Worm (Caenorhabditis elegans) whole organism, L4 larva: ENCODE measurements around the gene C14H10.2.

Experiments used
- D1046.2 ChIP-seq: fragments of 200-800 bp; sonication (Bioruptor generic); IDR thresholded peaks from 2 replicates; pipeline ENCODE4 v1.3.6; 2022; ENCODE audit warnings: missing genetic modification characterization, missing compliant biosample characterization
- F37D6.2 ChIP-seq: sonication (generic microtip); optimal IDR thresholded peaks from 2 replicates; lab custom pipeline; 2016; ENCODE audit warnings: mild to moderate bottlenecking, missing genetic modification characterization, missing compliant biosample characterization
- F49E8.2 ChIP-seq: sonication (generic microtip); optimal IDR thresholded peaks from 2 replicates; lab custom pipeline; 2016; ENCODE audit warnings: missing compliant biosample characterization, mild to moderate bottlenecking, missing genetic modification characterization, borderline replicate concordance
- T20F7.1 ChIP-seq: fragments of 200-800 bp; sonication (Bioruptor generic); optimal IDR thresholded peaks from 2 replicates; lab custom pipeline; 2018; ENCODE audit warnings: mild to moderate bottlenecking, missing genetic modification characterization, missing compliant biosample characterization
- Y5F2A.4 ChIP-seq: fragments of 200-800 bp; sonication (Bioruptor generic); optimal IDR thresholded peaks from 2 replicates; lab custom pipeline; 2018; ENCODE audit warnings: mild to moderate bottlenecking, missing genetic modification characterization, missing compliant biosample characterization
- Y75B8A.6 ChIP-seq: fragments of 200-800 bp; sonication (Bioruptor generic); IDR thresholded peaks from 2 replicates; pipeline ENCODE4 v1.3.6; 2022; ENCODE audit warnings: missing genetic modification reagents, missing genetic modification characterization, missing compliant biosample characterization
- ZK546.5 ChIP-seq, 2 experiments: sonication (generic microtip); optimal IDR thresholded peaks; 2 replicates each; lab custom pipeline; 2017; ENCODE audit warnings: missing biosample characterization in 2 of 2, missing genetic modification characterization in 2 of 2
- aha-1 ChIP-seq: fragments of 150-350 bp; peaks from one replicate; lab custom pipeline; 2014; ENCODE audit warnings: missing biosample characterization, missing genetic modification characterization
- arid-1 ChIP-seq: fragments of 200-800 bp; sonication (Bioruptor generic); conservative IDR thresholded peaks from 2 replicates; pipeline ENCODE4 v1.3.6; 2022; ENCODE audit warnings: missing genetic modification reagents, missing genetic modification characterization, missing compliant biosample characterization
- ceh-44 ChIP-seq: fragments of 200-800 bp; sonication (Bioruptor generic); IDR thresholded peaks from 2 replicates; pipeline ENCODE4 v1.3.6; 2022; ENCODE audit warnings: missing genetic modification reagents, missing genetic modification characterization, missing compliant biosample characterization
- ces-1 ChIP-seq: fragments of 150-350 bp; sonication (generic microtip); optimal IDR thresholded peaks from 4 replicates; lab custom pipeline; 2014; ENCODE audit warnings: missing biosample characterization, missing genetic modification reagents, missing genetic modification characterization
- daf-8 ChIP-seq: fragments of 200-800 bp; sonication (Bioruptor generic); IDR thresholded peaks from 2 replicates; pipeline ENCODE4 v1.3.6; 2022; ENCODE audit warnings: missing genetic modification characterization, missing compliant biosample characterization
- dpl-1 ChIP-seq: fragments of 150-350 bp; optimal IDR thresholded peaks from 2 replicates; lab custom pipeline; 2014; ENCODE audit warnings: missing biosample characterization, missing genetic modification reagents, missing genetic modification characterization
- duxl-1 ChIP-seq: sonication (generic microtip); optimal IDR thresholded peaks from 2 replicates; lab custom pipeline; 2016; ENCODE audit warnings: mild to moderate bottlenecking, missing genetic modification characterization, moderate library complexity, missing compliant biosample characterization; ENCODE audit not compliant: poor library complexity
- egl-27 ChIP-seq: sonication (generic microtip); optimal IDR thresholded peaks from 3 replicates; lab custom pipeline; 2017; ENCODE audit warnings: missing biosample characterization, missing genetic modification reagents, missing genetic modification characterization
- egl-43 ChIP-seq: fragments of 200-800 bp; sonication (Bioruptor generic); IDR thresholded peaks from 2 replicates; pipeline ENCODE4 v1.3.6; 2022; ENCODE audit warnings: missing genetic modification reagents, missing genetic modification characterization, missing compliant biosample characterization
- fkh-10 ChIP-seq: fragments of 150-350 bp; optimal IDR thresholded peaks from 2 replicates; lab custom pipeline; 2014; ENCODE audit warnings: missing biosample characterization, missing genetic modification reagents, missing genetic modification characterization
- gei-8 ChIP-seq: fragments of 200-800 bp; sonication (Bioruptor generic); optimal IDR thresholded peaks from 2 replicates; lab custom pipeline; 2018; ENCODE audit warnings: mild to moderate bottlenecking, missing genetic modification characterization, missing compliant biosample characterization
- hif-1 ChIP-seq, 2 experiments: sonication (generic microtip); optimal IDR thresholded peaks; 2 replicates each; lab custom pipeline; 2016 to 2017; ENCODE audit warnings: missing compliant biosample characterization in 2 of 2, missing genetic modification characterization in 2 of 2, missing genetic modification reagents in 2 of 2, missing genotype in 2 of 2, mild to moderate bottlenecking in 1 of 2
- hlh-30 ChIP-seq: sonication (generic microtip); optimal IDR thresholded peaks from 2 replicates; lab custom pipeline; 2017; ENCODE audit warnings: antibody characterized with exemption, mild to moderate bottlenecking, missing genetic modification characterization, missing compliant biosample characterization; ENCODE audit not compliant: insufficient read depth
- jun-1 ChIP-seq: fragments of 150-350 bp; optimal IDR thresholded peaks from 2 replicates; lab custom pipeline; 2014; ENCODE audit warnings: missing biosample characterization, missing genetic modification reagents, missing genetic modification characterization
- lin-39 ChIP-seq: fragments of 150-350 bp; optimal IDR thresholded peaks from 2 replicates; lab custom pipeline; 2014; ENCODE audit warnings: missing biosample characterization, missing genetic modification reagents, missing genetic modification characterization
- mdl-1 ChIP-seq, 2 experiments: fragments of 150-350 bp in 1 of 2; sonication (generic microtip) in 1 of 2; optimal IDR thresholded peaks; 2 replicates each; lab custom pipeline; 2014 to 2017; ENCODE audit warnings: missing biosample characterization in 2 of 2, missing genetic modification characterization in 2 of 2
- mdt-29 ChIP-seq: fragments of 200-800 bp; sonication (Bioruptor generic); IDR thresholded peaks from 2 replicates; pipeline ENCODE4 v1.3.6; 2022; ENCODE audit warnings: missing genetic modification reagents, missing genetic modification characterization, missing compliant biosample characterization
- mxl-2 ChIP-seq: fragments of 200-800 bp; sonication (Bioruptor generic); conservative IDR thresholded peaks from 2 replicates; pipeline ENCODE4 v1.3.6; 2022; ENCODE audit warnings: missing genetic modification reagents, missing genetic modification characterization, missing compliant biosample characterization
- nhr-102 ChIP-seq: sonication (generic microtip); optimal IDR thresholded peaks from 2 replicates; lab custom pipeline; 2016; ENCODE audit warnings: mild to moderate bottlenecking, missing genetic modification characterization, moderate library complexity, missing compliant biosample characterization
- nhr-11 ChIP-seq: fragments of 150-350 bp; optimal IDR thresholded peaks from 2 replicates; lab custom pipeline; 2014; ENCODE audit warnings: missing biosample characterization, missing genetic modification characterization
- nhr-25 ChIP-seq: sonication (generic microtip); optimal IDR thresholded peaks from 2 replicates; lab custom pipeline; 2017; ENCODE audit warnings: missing genetic modification characterization, mild to moderate bottlenecking, missing compliant biosample characterization, antibody characterized with exemption, moderate library complexity, borderline replicate concordance; ENCODE audit not compliant: insufficient read depth
- nhr-41 ChIP-seq: fragments of 200-800 bp; sonication (Bioruptor generic); IDR thresholded peaks from 2 replicates; pipeline ENCODE4 v1.3.6; 2022; ENCODE audit warnings: missing genetic modification reagents, missing genetic modification characterization, missing compliant biosample characterization
- nhr-42 ChIP-seq: fragments of 200-800 bp; sonication (Bioruptor generic); IDR thresholded peaks from 2 replicates; pipeline ENCODE4 v1.3.6; 2022; ENCODE audit warnings: missing genetic modification characterization, missing compliant biosample characterization
- nhr-6 ChIP-seq: fragments of 150-350 bp; optimal IDR thresholded peaks from 2 replicates; lab custom pipeline; 2014; ENCODE audit warnings: missing biosample characterization, missing genetic modification characterization
- nhr-77 ChIP-seq: fragments of 150-350 bp; optimal IDR thresholded peaks from 2 replicates; lab custom pipeline; 2014; ENCODE audit warnings: missing biosample characterization, missing genetic modification characterization
- php-3 ChIP-seq: fragments of 200-800 bp; sonication (Bioruptor generic); IDR thresholded peaks from 2 replicates; pipeline ENCODE4 v1.3.6; 2022; ENCODE audit warnings: missing genetic modification reagents, missing genetic modification characterization, missing compliant biosample characterization
- set-16 ChIP-seq: fragments of 200-800 bp; sonication (Bioruptor generic); IDR thresholded peaks from 2 replicates; pipeline ENCODE4 v1.3.6; 2022; ENCODE audit warnings: missing genetic modification reagents, missing genetic modification characterization, missing compliant biosample characterization
- snpc-4 ChIP-seq: fragments of 150-350 bp; optimal IDR thresholded peaks from 2 replicates; lab custom pipeline; 2014; ENCODE audit warnings: missing biosample characterization, missing genetic modification characterization
- spr-1 ChIP-seq: sonication (generic microtip); optimal IDR thresholded peaks from 2 replicates; lab custom pipeline; 2016; ENCODE audit warnings: mild to moderate bottlenecking, missing genetic modification characterization, missing compliant biosample characterization
- spr-3 ChIP-seq: fragments of 200-800 bp; sonication (Bioruptor generic); optimal IDR thresholded peaks from 2 replicates; lab custom pipeline; 2018; ENCODE audit warnings: mild to moderate bottlenecking, missing genetic modification characterization, missing compliant biosample characterization
- tag-97 ChIP-seq: fragments of 200-800 bp; sonication (Bioruptor generic); IDR thresholded peaks from 2 replicates; pipeline ENCODE4 v1.3.6; 2022; ENCODE audit warnings: missing genetic modification characterization, missing compliant biosample characterization
- unc-130 ChIP-seq: sonication (generic microtip); optimal IDR thresholded peaks from 2 replicates; lab custom pipeline; 2016; ENCODE audit warnings: missing genetic modification reagents, missing genetic modification characterization, missing compliant biosample characterization
- unc-39 ChIP-seq: sonication (generic microtip); optimal IDR thresholded peaks from 2 replicates; lab custom pipeline; 2017; ENCODE audit warnings: missing biosample characterization, missing genetic modification characterization
- unc-62 ChIP-seq, 3 experiments: fragments of 150-350 bp in 1 of 3; sonication (generic microtip); optimal IDR thresholded peaks in 2 of 3; peaks in 1 of 3; 1 replicate in 1 of 3; 2 replicates in 2 of 3; lab custom pipeline; 2014 to 2017; ENCODE audit warnings: missing biosample characterization in 3 of 3, missing genetic modification characterization in 3 of 3, missing genetic modification reagents in 3 of 3, missing genotype in 1 of 3
- zag-1 ChIP-seq: fragments of 150-350 bp; optimal IDR thresholded peaks from 2 replicates; lab custom pipeline; 2014; ENCODE audit warnings: missing biosample characterization, missing genetic modification characterization
- zfp-2 ChIP-seq: sonication (generic microtip); optimal IDR thresholded peaks from 2 replicates; lab custom pipeline; 2016; ENCODE audit warnings: mild to moderate bottlenecking, missing genetic modification characterization, missing compliant biosample characterization
- zip-11 ChIP-seq: fragments of 200-800 bp; sonication (Bioruptor generic); IDR thresholded peaks from 2 replicates; pipeline ENCODE4 v1.3.6; 2022; ENCODE audit warnings: missing genetic modification characterization, missing compliant biosample characterization
- zip-2 ChIP-seq: fragments of 150-350 bp; optimal IDR thresholded peaks from 2 replicates; lab custom pipeline; 2014; ENCODE audit warnings: missing biosample characterization, missing genetic modification characterization

Gene C14H10.2

DNA sequence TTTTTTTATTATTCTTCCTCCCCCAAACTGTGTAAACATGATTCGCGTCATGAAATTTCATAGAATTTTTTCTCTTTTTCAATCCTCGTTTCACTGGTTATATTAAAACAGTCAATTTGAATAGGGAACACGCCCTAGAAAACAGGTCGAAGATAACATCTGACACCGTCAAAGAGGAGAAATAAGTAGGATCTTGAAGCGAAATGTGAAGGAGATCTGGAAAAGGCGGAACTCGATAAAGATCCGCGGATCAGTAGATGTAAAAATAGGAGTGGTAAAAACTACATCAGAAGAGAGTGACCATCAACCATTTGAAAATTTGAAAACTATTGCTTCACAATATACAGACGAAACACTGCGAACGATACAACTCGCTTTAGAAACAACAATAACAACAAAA is 25.5 kb downstream of the C14H10.2 start:
- TF ChIP-seq lin-39 (tag; lab: Kevin White, UChicago) (no peak), hlh-30 (tag; lab: Kevin White, UChicago) (no peak), mxl-2 (no peak)
- TF ChIP-seq, all 104 proteins: peak for 0

DNA sequence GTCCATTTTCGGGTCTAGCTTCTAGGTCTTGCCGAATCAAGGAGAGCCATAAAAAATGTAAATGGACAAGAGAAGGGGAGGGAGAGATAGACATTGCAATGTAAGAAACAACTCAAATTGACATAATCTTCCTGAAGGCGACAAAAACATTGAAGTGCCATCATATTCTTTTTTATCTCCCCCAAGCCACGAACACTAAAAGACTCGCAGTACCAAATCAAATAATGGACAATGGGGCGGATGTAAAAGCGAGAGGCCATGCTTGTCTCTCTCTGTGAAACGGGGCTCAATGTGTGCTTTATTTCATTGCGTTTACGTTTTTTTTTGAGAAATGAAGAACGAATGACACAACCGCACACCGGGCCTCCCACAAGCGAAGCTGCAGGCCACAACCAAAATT is 26.8 kb downstream of the C14H10.2 start:
- TF ChIP-seq fkh-10 (GFP tag; lab: Kevin White, UChicago) = peak; percentile 68
- TF ChIP-seq unc-62 (GFP tag; optimal IDR thresholded peaks at IDR 0.05 in 1 of 2; lab: Kevin White, UChicago) = no peak
- no peak for TF ChIP-seq unc-62 (tag; optimal IDR thresholded peaks at IDR 0.05; lab: Kevin White, UChicago)
- TF ChIP-seq nhr-102 = no peak

DNA sequence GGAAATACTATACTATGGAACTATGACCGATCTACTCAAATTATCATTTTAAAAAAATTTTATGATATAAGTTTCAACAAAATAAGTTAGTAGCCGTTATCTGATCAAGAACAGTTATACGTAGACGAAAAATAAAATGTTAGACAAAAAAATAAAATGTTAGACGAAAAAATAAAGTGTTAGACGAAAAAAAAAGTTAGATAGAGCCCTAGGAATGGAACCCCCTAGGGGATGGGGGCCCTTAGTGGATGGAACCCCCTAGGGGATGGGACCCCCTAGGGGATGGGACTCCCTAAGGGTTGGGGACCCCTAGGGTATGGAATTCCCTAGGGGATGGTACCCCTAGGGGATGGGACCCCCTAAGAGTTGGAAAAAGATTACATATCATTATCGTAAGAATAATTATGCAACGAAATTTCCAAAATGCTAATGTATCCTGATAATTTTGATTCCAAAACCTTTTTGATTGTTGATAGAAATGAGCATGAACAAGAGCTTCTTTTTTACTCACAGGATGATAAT is 33.4 kb downstream of the C14H10.2 start:
- TF ChIP-seq Y5F2A.4 (GFP tag; lab: Kevin White, UChicago) = no peak
- TF ChIP-seq unc-130 = no peak
- no peak for TF ChIP-seq nhr-11 (tag; lab: Kevin White, UChicago)
- TF ChIP-seq snpc-4 (tag; lab: Kevin White, UChicago) = no peak
- TF ChIP-seq ceh-44 = no peak
- no peak for TF ChIP-seq mdt-29 (GFP tag; lab: Robert Waterston, UW)
- peak; percentile 22; the same call in 1 of the 2 replicates for TF ChIP-seq egl-43 (GFP tag; lab: Robert Waterston, UW)
- TF ChIP-seq daf-8 = no peak
- peak; percentile 70; the same call in 1 of the 2 replicates for TF ChIP-seq tag-97
- no peak for TF ChIP-seq spr-3 (GFP tag; lab: Kevin White, UChicago)
- peak; percentile 41 for TF ChIP-seq set-16
- no peak for TF ChIP-seq D1046.2 (GFP tag; lab: Robert Waterston, UW)
- no peak for TF ChIP-seq nhr-41 (GFP tag; lab: Robert Waterston, UW)

DNA sequence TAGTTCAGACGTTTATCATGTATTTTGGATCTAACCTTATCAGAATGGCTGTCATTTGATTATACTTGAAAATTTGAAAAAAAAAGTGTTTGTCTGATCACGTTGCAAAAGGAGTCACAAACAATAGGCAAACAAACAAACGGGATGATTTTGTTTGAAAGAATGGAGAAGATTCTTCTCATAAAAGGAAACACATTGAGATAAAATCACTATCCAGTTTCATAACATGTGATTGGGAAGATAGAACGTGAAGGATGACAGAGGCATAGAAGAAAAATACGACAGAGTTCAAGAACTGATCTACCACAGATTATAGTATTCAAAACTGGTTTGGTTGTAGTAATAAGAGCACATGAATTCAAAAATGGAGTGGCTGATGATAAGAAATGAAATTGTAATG is 33.9 kb downstream of the C14H10.2 start, which contains the start of gene F44A6.5:
F44A6.5 (minus strand) TSS at position 151 of the 400 bp plus-strand sequence.
- TF ChIP-seq F49E8.2 (tag; lab: Kevin White, UChicago) (no peak), egl-43 (GFP tag; lab: Robert Waterston, UW) (no peak), unc-39 (tag; lab: Kevin White, UChicago) (no peak), nhr-77 (tag; lab: Kevin White, UChicago) (no peak), spr-1 (tag; lab: Kevin White, UChicago) (peak; percentile 47), gei-8 (GFP tag; lab: Kevin White, UChicago) (no peak), nhr-25 (tag; lab: Kevin White, UChicago) (no peak), ces-1 (GFP tag; lab: Kevin White, UChicago) (no peak), nhr-42 (GFP tag; lab: Robert Waterston, UW) (0 out of 2 replicates have a peak, but pooled peaks have one; percentile 1), zag-1 (tag; lab: Kevin White, UChicago) (no peak), hlh-30 (tag; lab: Kevin White, UChicago) (peak; percentile 91), mdt-29 (GFP tag; lab: Robert Waterston, UW) (0 out of 2 replicates have a peak, but pooled peaks have one; percentile 33), nhr-102 (peak; percentile 57), duxl-1 (tag; lab: Kevin White, UChicago) (no peak), F37D6.2 (tag; lab: Kevin White, UChicago) (no peak), snpc-4 (tag; lab: Kevin White, UChicago) (no peak), zip-2 (tag; lab: Kevin White, UChicago) (no peak), zfp-2 (tag; lab: Kevin White, UChicago) (no peak), Y75B8A.6 (GFP tag; lab: Robert Waterston, UW) (no peak), dpl-1 (GFP tag; lab: Kevin White, UChicago) (no peak), unc-130 (no peak), php-3 (0 out of 2 replicates have a peak, but pooled peaks have one; percentile 9), hif-1 (tag; optimal IDR thresholded peaks at IDR 0.05; lab: Kevin White, UChicago) (peak in 1 of 2 experiments; percentile 71), zip-11 (no peak), egl-27 (no peak), nhr-6 (tag; lab: Kevin White, UChicago) (no peak), T20F7.1 (GFP tag; lab: Kevin White, UChicago) (peak; percentile 41), mdl-1 (tag; optimal IDR thresholded peaks at IDR 0.05; lab: Kevin White, UChicago) (peak in 1 of 2 experiments; percentile 85), aha-1 (tag; lab: Kevin White, UChicago) (peak; percentile 8), jun-1 (no peak), arid-1 (no peak), ZK546.5 (tag; optimal IDR thresholded peaks at IDR 0.05; lab: Kevin White, UChicago) (no peak)
